Worm (Caenorhabditis elegans) whole organism, L1 larva: ENCODE data around the gene F56D5.2.

ENCODE experiments used
- C04F5.9 ChIP-seq: sonication (generic microtip); optimal IDR thresholded peaks from 2 replicates; lab custom pipeline; 2016; ENCODE audit warnings: missing genetic modification characterization, missing compliant biosample characterization
- C16A3.4 ChIP-seq: fragments of 150-350 bp; optimal IDR thresholded peaks from 2 replicates; lab custom pipeline; 2014; ENCODE audit warnings: missing biosample characterization, missing genetic modification characterization
- Y116A8C.19 ChIP-seq: sonication (generic microtip); optimal IDR thresholded peaks from 2 replicates; lab custom pipeline; 2016; ENCODE audit warnings: missing compliant biosample characterization, missing genetic modification characterization, borderline replicate concordance
- aha-1 ChIP-seq: fragments of 150-350 bp; optimal IDR thresholded peaks from 2 replicates; lab custom pipeline; 2014; ENCODE audit warnings: missing biosample characterization, missing genetic modification characterization
- alr-1 ChIP-seq: fragments of 200-800 bp; sonication (Bioruptor generic); optimal IDR thresholded peaks from 2 replicates; lab custom pipeline; 2018; ENCODE audit warnings: borderline replicate concordance, mild to moderate bottlenecking, missing genetic modification characterization, missing compliant biosample characterization
- blmp-1 ChIP-seq: fragments of 150-350 bp; optimal IDR thresholded peaks from 2 replicates; lab custom pipeline; 2014; ENCODE audit warnings: missing biosample characterization, missing genetic modification characterization
- ceh-8 ChIP-seq: fragments of 200-800 bp; sonication (Bioruptor generic); optimal IDR thresholded peaks from 2 replicates; lab custom pipeline; 2018; ENCODE audit warnings: mild to moderate bottlenecking, missing genetic modification characterization, moderate library complexity, missing compliant biosample characterization
- ceh-88 ChIP-seq: fragments of 200-800 bp; sonication (Bioruptor generic); IDR thresholded peaks from 2 replicates; pipeline ENCODE4 v1.3.6; 2022; ENCODE audit warnings: missing genetic modification characterization, missing compliant biosample characterization
- ces-1 ChIP-seq: fragments of 150-350 bp; optimal IDR thresholded peaks from 2 replicates; lab custom pipeline; 2014; ENCODE audit warnings: missing biosample characterization, missing genetic modification reagents, missing genetic modification characterization
- dpl-1 ChIP-seq, 3 experiments: fragments of 150-350 bp in 2 of 3; sonication (generic microtip) in 1 of 3; optimal IDR thresholded peaks; 2 replicates each; lab custom pipeline; 2014 to 2017; ENCODE audit warnings: missing biosample characterization in 3 of 3, missing genetic modification characterization in 3 of 3, missing genetic modification reagents in 3 of 3
- egl-27 ChIP-seq, 2 experiments: fragments of 150-350 bp in 1 of 2; sonication (generic microtip); optimal IDR thresholded peaks; 3 replicates each; lab custom pipeline; 2017 to 2018; ENCODE audit warnings: missing biosample characterization in 2 of 2, missing genetic modification characterization in 2 of 2, missing genetic modification reagents in 2 of 2
- elt-2 ChIP-seq: sonication (generic microtip); optimal IDR thresholded peaks from 2 replicates; lab custom pipeline; 2016; ENCODE audit warnings: missing genetic modification characterization, mild to moderate bottlenecking, inconsistent platforms, missing compliant biosample characterization, missing genetic modification reagents
- elt-3 ChIP-seq, 6 experiments: fragments of 150-350 bp in 1 of 6; sonication (generic microtip); optimal IDR thresholded peaks; 2 replicates each; lab custom pipeline; 2017 to 2018; ENCODE audit warnings: missing biosample characterization in 6 of 6, missing genetic modification characterization in 6 of 6, inconsistent platforms in 1 of 6
- ets-5 ChIP-seq: fragments of 200-800 bp; sonication (Bioruptor generic); IDR thresholded peaks from 2 replicates; pipeline ENCODE4 v1.3.6; 2022; ENCODE audit warnings: missing genetic modification characterization, missing compliant biosample characterization
- fkh-10 ChIP-seq: sonication (generic microtip); optimal IDR thresholded peaks from 2 replicates; lab custom pipeline; 2017; ENCODE audit warnings: missing biosample characterization, missing genetic modification reagents, missing genetic modification characterization
- fkh-8 ChIP-seq: sonication (generic microtip); optimal IDR thresholded peaks from 2 replicates; lab custom pipeline; 2016; ENCODE audit warnings: mild to moderate bottlenecking, missing genetic modification characterization, missing compliant biosample characterization
- fos-1 ChIP-seq: fragments of 150-350 bp; optimal IDR thresholded peaks from 2 replicates; lab custom pipeline; 2014; ENCODE audit warnings: missing biosample characterization, missing genetic modification characterization
- hlh-4 ChIP-seq: sonication (generic microtip); optimal IDR thresholded peaks from 2 replicates; lab custom pipeline; 2016; ENCODE audit warnings: mild to moderate bottlenecking, missing genetic modification characterization, missing compliant biosample characterization
- hpl-2 ChIP-seq: fragments of 150-350 bp; optimal IDR thresholded peaks from 2 replicates; lab custom pipeline; 2014; ENCODE audit warnings: missing biosample characterization, missing genetic modification reagents, missing genetic modification characterization
- isw-1 ChIP-seq: fragments of 200-800 bp; sonication (Bioruptor generic); IDR thresholded peaks from 2 replicates; pipeline ENCODE4 v1.3.6; 2022; ENCODE audit warnings: missing genetic modification characterization, missing compliant biosample characterization
- lin-13 ChIP-seq: fragments of 150-350 bp; optimal IDR thresholded peaks from 2 replicates; lab custom pipeline; 2014; ENCODE audit warnings: missing biosample characterization, missing genetic modification reagents, missing genetic modification characterization
- lin-14 ChIP-seq: fragments of 200-800 bp; sonication (Bioruptor generic); optimal IDR thresholded peaks from 2 replicates; lab custom pipeline; 2018; ENCODE audit warnings: mild to moderate bottlenecking, missing genetic modification characterization, moderate library complexity, missing compliant biosample characterization
- lin-15B ChIP-seq: fragments of 150-350 bp; sonication (generic microtip); optimal IDR thresholded peaks from 3 replicates; lab custom pipeline; 2014; ENCODE audit warnings: missing biosample characterization, missing genetic modification characterization
- lin-35 ChIP-seq, 2 experiments: fragments of 150-350 bp; optimal IDR thresholded peaks; 2 replicates each; lab custom pipeline; 2014; ENCODE audit warnings: missing biosample characterization in 2 of 2, missing genetic modification characterization in 2 of 2, missing genetic modification reagents in 2 of 2
- lin-39 ChIP-seq: fragments of 150-350 bp; optimal IDR thresholded peaks from 2 replicates; lab custom pipeline; 2014; ENCODE audit warnings: missing biosample characterization, missing genetic modification reagents, missing genetic modification characterization
- lir-3 ChIP-seq: sonication (generic microtip); optimal IDR thresholded peaks from 2 replicates; lab custom pipeline; 2016; ENCODE audit warnings: mild to moderate bottlenecking, missing genetic modification characterization, moderate library complexity, missing compliant biosample characterization; ENCODE audit not compliant: poor library complexity
- lsy-2 ChIP-seq, 2 experiments: fragments of 150-350 bp; optimal IDR thresholded peaks; 2 replicates each; lab custom pipeline; 2014; ENCODE audit warnings: missing biosample characterization in 2 of 2, missing genetic modification characterization in 2 of 2
- mdl-1 ChIP-seq, 2 experiments: fragments of 150-350 bp; optimal IDR thresholded peaks; 2 replicates each; lab custom pipeline; 2014 to 2017; ENCODE audit warnings: missing biosample characterization in 2 of 2, missing genetic modification characterization in 2 of 2, inconsistent platforms in 1 of 2
- mep-1 ChIP-seq: fragments of 150-350 bp; optimal IDR thresholded peaks from 2 replicates; lab custom pipeline; 2014; ENCODE audit warnings: missing biosample characterization, missing genetic modification characterization
- nhr-19 ChIP-seq: fragments of 200-800 bp; sonication (Bioruptor generic); conservative IDR thresholded peaks from 2 replicates; pipeline ENCODE4 v1.3.6; 2022; ENCODE audit warnings: missing genetic modification characterization, missing compliant biosample characterization
- nhr-20 ChIP-seq: sonication (generic microtip); optimal IDR thresholded peaks from 2 replicates; lab custom pipeline; 2016; ENCODE audit warnings: mild to moderate bottlenecking, missing genetic modification characterization, missing compliant biosample characterization
- nhr-28 ChIP-seq: fragments of 150-350 bp; optimal IDR thresholded peaks from 2 replicates; lab custom pipeline; 2014; ENCODE audit warnings: missing biosample characterization, missing genetic modification characterization
- nhr-47 ChIP-seq: sonication (generic microtip); optimal IDR thresholded peaks from 2 replicates; lab custom pipeline; 2016; ENCODE audit warnings: mild to moderate bottlenecking, missing genetic modification characterization, moderate library complexity, missing compliant biosample characterization
- nhr-76 ChIP-seq: sonication (generic microtip); optimal IDR thresholded peaks from 2 replicates; lab custom pipeline; 2017; ENCODE audit warnings: missing biosample characterization, missing genetic modification characterization
- nhr-84 ChIP-seq: sonication (generic microtip); optimal IDR thresholded peaks from 2 replicates; lab custom pipeline; 2017; ENCODE audit warnings: missing biosample characterization, missing genetic modification characterization
- pqm-1 ChIP-seq: sonication (generic microtip); optimal IDR thresholded peaks from 3 replicates; lab custom pipeline; 2017; ENCODE audit warnings: missing biosample characterization, missing genetic modification characterization
- rnt-1 ChIP-seq: sonication (generic microtip); optimal IDR thresholded peaks from 2 replicates; lab custom pipeline; 2016; ENCODE audit warnings: mild to moderate bottlenecking, missing genetic modification characterization, moderate library complexity, missing compliant biosample characterization
- snpc-4 ChIP-seq: fragments of 150-350 bp; optimal IDR thresholded peaks from 2 replicates; lab custom pipeline; 2014; ENCODE audit warnings: missing biosample characterization, missing genetic modification characterization
- snu-23 ChIP-seq: sonication (generic microtip); optimal IDR thresholded peaks from 2 replicates; lab custom pipeline; 2016; ENCODE audit warnings: missing genetic modification characterization, missing compliant biosample characterization
- sox-4 ChIP-seq: sonication (generic microtip); optimal IDR thresholded peaks from 2 replicates; lab custom pipeline; 2016; ENCODE audit warnings: missing genetic modification characterization, missing compliant biosample characterization
- tbx-2 ChIP-seq: sonication (generic microtip); optimal IDR thresholded peaks from 2 replicates; lab custom pipeline; 2016; ENCODE audit warnings: missing genetic modification characterization, missing compliant biosample characterization
- unc-30 ChIP-seq: sonication (generic microtip); optimal IDR thresholded peaks from 2 replicates; lab custom pipeline; 2017; ENCODE audit warnings: missing biosample characterization, missing genetic modification characterization
- unc-62 ChIP-seq: fragments of 150-350 bp; optimal IDR thresholded peaks from 2 replicates; lab custom pipeline; 2014; ENCODE audit warnings: missing biosample characterization, missing genetic modification reagents, missing genetic modification characterization
- unc-86 ChIP-seq: sonication (generic microtip); optimal IDR thresholded peaks from 2 replicates; lab custom pipeline; 2016; ENCODE audit warnings: missing genetic modification characterization, missing compliant biosample characterization
- vab-15 ChIP-seq: sonication (generic microtip); optimal IDR thresholded peaks from 2 replicates; lab custom pipeline; 2017; ENCODE audit warnings: missing genotype, mild to moderate bottlenecking, missing genetic modification characterization, missing compliant biosample characterization
- xbp-1 ChIP-seq: sonication (generic microtip); optimal IDR thresholded peaks from 2 replicates; lab custom pipeline; 2016; ENCODE audit warnings: missing genetic modification characterization, missing compliant biosample characterization
- ztf-11 ChIP-seq, 2 experiments: sonication (generic microtip); optimal IDR thresholded peaks; 2 replicates each; lab custom pipeline; 2016 to 2017; ENCODE audit warnings: missing genetic modification characterization in 2 of 2, missing biosample characterization in 1 of 2, missing compliant biosample characterization in 1 of 2
- ztf-4 ChIP-seq: fragments of 150-350 bp; optimal IDR thresholded peaks from 2 replicates; lab custom pipeline; 2014; ENCODE audit warnings: missing biosample characterization, missing genetic modification characterization

F56D5.2 gene

DNA sequence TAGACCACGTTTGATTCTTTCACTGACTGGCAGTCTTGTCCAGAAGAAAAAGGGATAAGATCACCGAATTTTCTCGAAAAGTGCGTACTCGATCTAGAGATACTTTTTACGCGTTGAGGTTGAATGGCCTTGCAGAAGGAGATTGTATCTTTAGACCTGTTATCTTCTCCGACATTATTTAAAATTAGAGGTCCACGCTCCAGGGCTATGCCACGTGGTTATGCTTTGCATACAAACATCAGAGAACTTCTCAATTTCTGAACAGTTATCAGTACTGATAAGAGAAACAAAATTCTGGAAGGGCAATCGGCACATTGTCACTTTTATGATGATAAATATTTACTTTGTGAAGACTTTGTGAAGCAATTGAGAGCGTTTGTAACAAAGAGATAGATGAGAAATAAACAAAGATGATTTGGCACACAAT lies 43.7 kb upstream of the F56D5.2 start (continued):
- TF ChIP-seq fkh-10 (no peak), nhr-47 (peak; percentile 63), vab-15 (tag; lab: Kevin White, UChicago) (no peak), alr-1 (no peak), aha-1 (tag; lab: Kevin White, UChicago) (no peak), rnt-1 (peak; percentile 26), ces-1 (GFP tag; lab: Kevin White, UChicago) (no peak), isw-1 (GFP tag; lab: Robert Waterston, UW) (no peak), ztf-4 (tag; lab: Kevin White, UChicago) (no peak), unc-86 (tag; lab: Kevin White, UChicago) (no peak), sox-4 (tag; lab: Kevin White, UChicago) (no peak), lin-39 (tag; lab: Kevin White, UChicago) (no peak), lin-13 (GFP tag; lab: Kevin White, UChicago) (peak; percentile 66), Y116A8C.19 (tag; lab: Kevin White, UChicago) (no peak)

DNA sequence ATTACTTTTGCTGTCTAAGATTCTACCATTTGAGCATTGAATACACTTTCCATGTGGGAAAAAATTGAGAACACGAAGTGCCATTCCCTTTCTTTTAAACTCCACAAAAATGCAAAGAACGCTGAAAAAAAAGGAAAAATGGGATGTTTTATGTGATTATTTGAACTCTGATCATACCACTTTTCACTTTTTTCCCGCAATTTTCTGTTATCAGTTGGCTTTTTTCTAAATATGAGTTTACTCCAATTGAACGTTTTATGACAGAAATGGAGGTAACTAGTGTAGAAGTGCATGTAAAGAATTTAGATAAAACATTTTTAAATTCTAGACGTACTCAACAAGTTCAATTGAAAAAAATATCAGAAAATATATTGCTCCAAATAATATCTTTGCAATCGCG lies 43.0 kb upstream of the F56D5.2 start:
- TF ChIP-seq xbp-1 (tag; lab: Kevin White, UChicago) (no peak), blmp-1 (tag; lab: Kevin White, UChicago) (peak; percentile 73)
- TF ChIP-seq, all 84 proteins: peak for 1

DNA sequence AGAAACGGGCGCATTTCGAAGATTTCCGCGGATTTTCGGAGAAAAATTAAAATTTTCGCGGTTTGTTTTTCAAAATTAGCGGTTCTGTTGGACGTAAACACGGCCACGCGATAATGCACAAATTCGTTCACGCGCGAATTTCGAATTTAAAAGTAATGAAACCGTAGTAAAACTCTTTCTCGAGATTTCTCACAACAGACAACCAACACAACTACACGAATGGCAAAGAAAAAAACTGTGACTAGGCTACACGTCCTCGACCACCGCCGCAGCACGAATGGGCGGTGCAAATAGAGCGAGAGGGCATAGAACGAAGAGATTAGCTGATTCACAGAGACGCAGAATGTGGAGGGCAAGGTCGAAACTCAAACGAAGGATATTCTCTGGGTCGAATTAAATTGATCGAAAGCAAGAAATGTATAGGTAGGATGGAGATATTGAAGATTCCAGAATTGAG lies 42.5 kb upstream of the F56D5.2 start, which contains the start of gene idh-1:
Gene idh-1, minus strand, starts transcription at position 228 of the 457 bp plus-strand sequence.
- TF ChIP-seq tbx-2 (tag; lab: Kevin White, UChicago) (peak; percentile 16), nhr-76 (no peak), ceh-8 (GFP tag; lab: Kevin White, UChicago) (no peak), fos-1 (tag; lab: Kevin White, UChicago) (no peak), C04F5.9 (tag; lab: Kevin White, UChicago) (no peak), dpl-1 (GFP tag; optimal IDR thresholded peaks at IDR 0.05; lab: Kevin White, UChicago) (peak; percentile 72 to 85 (median 74)), nhr-19 (GFP tag; lab: Robert Waterston, UW) (no peak; the same call in 1 of the 2 replicates), snu-23 (GFP tag; lab: Kevin White, UChicago) (peak; percentile 70), isw-1 (GFP tag; lab: Robert Waterston, UW) (no peak), ztf-11 (tag; optimal IDR thresholded peaks at IDR 0.05; lab: Kevin White, UChicago) (no peak), pqm-1 (tag; lab: Kevin White, UChicago) (no peak), ceh-88 (GFP tag; lab: Robert Waterston, UW) (no peak), hpl-2 (GFP tag; lab: Kevin White, UChicago) (no peak), snpc-4 (tag; lab: Kevin White, UChicago) (peak; percentile 77), lin-13 (GFP tag; lab: Kevin White, UChicago) (no peak), mep-1 (peak; percentile 74), vab-15 (tag; lab: Kevin White, UChicago) (no peak), elt-3 (tag; optimal IDR thresholded peaks at IDR 0.05; lab: Kevin White, UChicago) (peak in 2 of 6 experiments; percentile 20 to 66), nhr-84 (tag; lab: Kevin White, UChicago) (no peak), sox-4 (tag; lab: Kevin White, UChicago) (no peak), unc-30 (tag; lab: Kevin White, UChicago) (no peak), egl-27 (tag; optimal IDR thresholded peaks at IDR 0.05; lab: Kevin White, UChicago) (no peak), fkh-8 (tag; lab: Kevin White, UChicago) (no peak), C16A3.4 (tag; lab: Kevin White, UChicago) (no peak), aha-1 (tag; lab: Kevin White, UChicago) (no peak), ztf-4 (tag; lab: Kevin White, UChicago) (no peak), lin-35 (GFP tag; optimal IDR thresholded peaks at IDR 0.05; lab: Kevin White, UChicago) (peak; percentile 61 to 88), mdl-1 (tag; optimal IDR thresholded peaks at IDR 0.05; lab: Kevin White, UChicago) (peak in 1 of 2 experiments; percentile 31), unc-62 (GFP tag; lab: Kevin White, UChicago) (no peak), ets-5 (GFP tag; lab: Robert Waterston, UW) (no peak), nhr-20 (peak; percentile 69), lsy-2 (tag; optimal IDR thresholded peaks at IDR 0.05; lab: Kevin White, UChicago) (peak; percentile 32 to 42), hlh-4 (tag; lab: Kevin White, UChicago) (no peak), nhr-28 (tag; lab: Kevin White, UChicago) (no peak), lir-3 (tag; lab: Kevin White, UChicago) (no peak), lin-15B (tag; lab: Kevin White, UChicago) (no peak), alr-1 (no peak), nhr-47 (peak; percentile 33), elt-2 (tag; lab: Kevin White, UChicago) (no peak), Y116A8C.19 (tag; lab: Kevin White, UChicago) (no peak), lin-14 (GFP tag; lab: Kevin White, UChicago) (peak; percentile 90)
